1 fruit fly cellular context compared by ENCODE assay signal in the genomic region with DNA sequence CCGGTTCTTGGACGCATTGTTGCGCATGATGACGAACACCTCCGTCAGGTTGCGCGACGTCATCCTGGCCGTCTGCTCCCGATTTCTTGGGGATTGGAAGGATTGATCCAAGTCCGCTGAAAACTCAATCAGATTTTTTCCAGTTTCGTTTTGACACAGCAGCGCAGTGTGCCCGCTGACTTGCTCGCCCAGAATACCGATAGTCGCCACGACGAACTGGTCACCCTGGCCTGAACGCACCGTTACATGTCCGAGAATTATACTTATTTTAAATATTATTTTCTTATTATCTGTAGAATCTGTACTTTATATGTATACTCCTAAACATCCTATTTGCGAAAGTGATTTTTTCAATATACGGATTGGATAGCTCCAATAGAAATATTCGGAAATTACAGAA.
TF ChIP-seq lines count a peak whose summit lies in the region.

Syx16 (minus strand) TSS at position 172 of the 400 bp plus-strand sequence.

TF ChIP-seq in whole organism, embryonic, 481 proteins besides CTCF, POLR2A, EP300 and RAD21 (continued from another document):
- TF ChIP-seq Abd-B (GFP tag; optimal IDR thresholded peaks at IDR 0.05; lab: Kevin White, UChicago): no peak
- TF ChIP-seq CG13424 (tag; optimal IDR thresholded peaks at IDR 0.05; lab: Kevin White, UChicago): no peak
- TF ChIP-seq Sox102F (GFP tag; optimal IDR thresholded peaks at IDR 0.05; lab: Kevin White, UChicago): no peak
- TF ChIP-seq Rx (GFP tag; IDR thresholded peaks at IDR 0.05; lab: Robert Waterston, UW): no peak
